Worm (Caenorhabditis elegans) whole organism, L2 larva: Measurements from ENCODE around the gene F56A8.3.
A peak's percentile ranks its signal among the peaks of the same experiment; 100 is the strongest.
"Not testable (repeated sequence)": the region's sequence is repeated elsewhere in the genome, so short reads cannot be mapped to it uniquely, and the experiment has no call there.

ENCODE experiments used
- aly-2 ChIP-seq: fragments of 150-350 bp; optimal IDR thresholded peaks from 2 replicates; lab custom pipeline; 2014; ENCODE audit warnings: missing biosample characterization, missing genetic modification characterization
- ama-1 ChIP-seq: fragments of 150-350 bp; optimal IDR thresholded peaks from 2 replicates; lab custom pipeline; 2018; ENCODE audit warnings: inconsistent platforms
- nhr-10 ChIP-seq: sonication (generic microtip); optimal IDR thresholded peaks from 2 replicates; lab custom pipeline; 2017; ENCODE audit warnings: missing biosample characterization, missing genetic modification characterization
- nhr-25 ChIP-seq: fragments of 150-350 bp; sonication (generic microtip); optimal IDR thresholded peaks from 3 replicates; lab custom pipeline; 2014; ENCODE audit warnings: missing biosample characterization, missing genetic modification characterization
- skn-1 ChIP-seq: sonication (generic microtip); optimal IDR thresholded peaks from 2 replicates; lab custom pipeline; 2017; ENCODE audit warnings: missing biosample characterization, missing genetic modification characterization
- snpc-4 ChIP-seq: fragments of 150-350 bp; optimal IDR thresholded peaks from 2 replicates; lab custom pipeline; 2014; ENCODE audit warnings: missing biosample characterization, missing genetic modification characterization
- ztf-11 ChIP-seq: sonication (generic microtip); optimal IDR thresholded peaks from 2 replicates; lab custom pipeline; 2017; ENCODE audit warnings: missing biosample characterization, missing genetic modification characterization

ce11 chrIII:13296289-13296874, 39.7 kb downstream of the F56A8.3 start, which contains the start of gene npp-18:
- TF ChIP-seq nhr-10 (tag; lab: Kevin White, UChicago); ama-1 (lab: Kevin White, UChicago); aly-2 (tag; lab: Kevin White, UChicago); nhr-25; ztf-11 (tag; lab: Kevin White, UChicago); skn-1: not testable (repeated sequence)
- TF ChIP-seq snpc-4, result peak; percentile 17
